Worm (Caenorhabditis elegans): ENCODE results near the gene C13F10.6.

Gene C13F10.6

DNA sequence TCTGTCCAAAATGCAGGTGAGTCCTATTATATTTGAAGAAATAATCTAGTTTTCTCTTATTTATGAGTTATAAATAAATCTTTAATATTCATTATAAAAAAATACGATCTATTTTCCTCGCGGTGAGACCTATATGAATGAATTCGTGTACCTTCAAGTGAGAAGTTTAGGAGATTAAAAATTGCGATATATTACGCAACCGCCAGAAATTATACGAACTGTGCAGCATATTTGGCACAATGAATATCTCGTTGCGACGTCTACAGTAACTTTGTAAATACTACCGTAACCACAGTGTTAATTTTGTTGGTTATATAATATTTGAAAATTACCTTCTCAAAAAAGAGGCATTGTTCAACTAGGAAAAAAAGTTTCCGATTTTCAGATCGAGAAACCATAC is 3.5 kb upstream of the C13F10.6 start:
- TF ChIP-seq nhr-76 (tag; optimal IDR thresholded peaks at IDR 0.05) (no peak), mef-2 (tag; optimal IDR thresholded peaks at IDR 0.05) (no peak), unc-86 (tag; optimal IDR thresholded peaks at IDR 0.05) (no peak), alr-1 (tag; optimal IDR thresholded peaks at IDR 0.05; ENCODE audit: borderline replicate concordance) (no peak), isw-1 (GFP tag; IDR thresholded peaks at IDR 0.05) (no peak), unc-98 (GFP tag; IDR thresholded peaks at IDR 0.05) (no peak), fkh-4 (tag; optimal IDR thresholded peaks at IDR 0.05; ENCODE audit: borderline replicate concordance) (no peak), nhr-90 (tag; optimal IDR thresholded peaks at IDR 0.05; ENCODE audit: poor library complexity) (no peak), C16A3.4 (tag; optimal IDR thresholded peaks at IDR 0.05) (no peak), ceh-88 (GFP tag; IDR thresholded peaks at IDR 0.05) (no peak)

DNA sequence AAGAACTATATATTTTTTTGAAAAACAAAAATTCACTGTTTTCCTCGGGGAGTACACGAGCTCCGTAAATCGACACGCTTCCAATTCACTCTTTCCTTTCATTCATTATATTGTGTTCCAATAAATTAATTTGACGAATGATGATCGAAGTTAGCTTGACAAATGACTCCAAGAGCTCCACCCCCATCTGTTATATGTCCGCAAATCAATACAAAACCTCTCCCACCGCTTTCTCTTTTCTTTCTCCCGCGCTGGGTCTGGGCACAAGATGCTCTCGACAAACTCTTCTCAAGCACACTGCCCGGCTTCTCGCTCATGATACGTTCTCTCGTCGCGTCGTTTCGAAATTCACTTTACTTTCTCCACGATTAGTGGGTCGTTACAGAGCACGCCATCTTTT is 3.1 kb upstream of the C13F10.6 start, which contains the start of gene C13F10.1:
TSS of gene C13F10.1 (plus strand) at position 138 of the 400 bp plus-strand sequence.
- peak; percentile 40 for TF ChIP-seq lin-14 (GFP tag; optimal IDR thresholded peaks at IDR 0.05)
- peak in 1 of 3 experiments; percentile 2 for TF ChIP-seq ceh-82 (tag; optimal IDR thresholded peaks at IDR 0.05)
- TF ChIP-seq dsc-1 (tag; optimal IDR thresholded peaks at IDR 0.05), result peak; percentile 23
- no peak for TF ChIP-seq jun-1 (tag; optimal IDR thresholded peaks at IDR 0.05)
- peak; percentile 53 for TF ChIP-seq rnt-1 (tag; optimal IDR thresholded peaks at IDR 0.05)
- TF ChIP-seq efl-1 (optimal IDR thresholded peaks at IDR 0.05), result no peak
- no peak for TF ChIP-seq efl-1 (GFP tag; optimal IDR thresholded peaks at IDR 0.05 in 1 of 2)

DNA sequence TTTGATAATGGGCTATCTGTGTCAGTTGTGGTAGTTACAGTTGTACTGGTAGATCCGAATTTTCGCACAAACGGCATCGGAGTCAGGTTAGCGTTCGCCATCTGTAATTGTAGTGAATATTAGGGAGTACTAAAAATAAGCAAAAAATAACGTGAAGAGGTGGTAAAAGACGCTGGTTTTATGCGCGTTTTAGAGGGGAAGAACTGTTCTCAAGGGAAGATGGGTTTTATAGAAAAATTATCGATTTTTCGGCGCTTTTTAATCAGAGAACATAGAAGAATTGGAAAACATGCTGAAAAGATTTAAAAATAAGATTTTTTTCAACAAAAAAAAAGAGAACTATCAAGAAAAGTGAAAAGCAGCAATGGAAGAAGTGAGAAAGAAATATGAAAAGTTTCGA is 2.3 kb upstream of the C13F10.6 start, which contains the start of gene C13F10.7:
TSS of gene C13F10.7 (minus strand) at position 101 of the 400 bp plus-strand sequence.
- TF ChIP-seq dsc-1 (tag; optimal IDR thresholded peaks at IDR 0.05), result no peak
- TF ChIP-seq elt-3 (tag; optimal IDR thresholded peaks at IDR 0.05), result no peak
- TF ChIP-seq mef-2 (tag; optimal IDR thresholded peaks at IDR 0.05), result no peak
- no peak for TF ChIP-seq fos-1 (tag; optimal IDR thresholded peaks at IDR 0.05)
- no peak for TF ChIP-seq swsn-7 (tag; optimal IDR thresholded peaks at IDR 0.05)
- TF ChIP-seq ceh-63 (GFP tag; optimal IDR thresholded peaks at IDR 0.05), result no peak
- TF ChIP-seq efl-3 (GFP tag; optimal IDR thresholded peaks at IDR 0.05), result no peak
- TF ChIP-seq lin-39 (tag; optimal IDR thresholded peaks at IDR 0.05), result no peak

DNA sequence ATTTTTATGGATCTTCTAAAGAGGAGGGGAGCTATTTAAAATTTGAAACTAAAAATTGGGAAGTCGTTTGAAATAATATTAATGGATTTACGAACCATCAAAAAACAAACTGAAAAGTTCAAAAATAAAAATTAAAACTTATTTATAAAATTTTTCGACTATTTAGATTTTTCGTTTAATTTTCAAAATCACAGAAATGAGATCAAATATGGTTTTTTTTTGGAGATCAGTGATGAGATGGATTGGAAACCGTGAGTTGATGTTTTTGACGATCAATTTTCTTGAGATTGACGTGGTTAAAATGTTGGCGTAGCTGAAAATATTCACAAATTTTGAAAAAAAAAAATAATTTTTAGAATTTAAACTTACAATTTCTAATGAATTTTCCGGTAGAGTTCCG is 1.9 kb downstream of the C13F10.6 start, which contains the start of gene C13F10.5:
TSS of gene C13F10.5 (minus strand) at position 101 of the 400 bp plus-strand sequence.
- TF ChIP-seq nhr-90 (tag; optimal IDR thresholded peaks at IDR 0.05; ENCODE audit: poor library complexity) (no peak), elt-2 (tag; optimal IDR thresholded peaks at IDR 0.05) (no peak), nhr-12 (tag; optimal IDR thresholded peaks at IDR 0.05) (no peak), fkh-10 (GFP tag; optimal IDR thresholded peaks at IDR 0.05) (no peak), zip-4 (GFP tag; optimal IDR thresholded peaks at IDR 0.05) (no peak), nhr-19 (GFP tag; conservative IDR thresholded peaks at IDR 0.05) (no peak), mef-2 (tag; optimal IDR thresholded peaks at IDR 0.05) (no peak), nhr-84 (tag; optimal IDR thresholded peaks at IDR 0.05) (no peak), lin-35 (GFP tag; optimal IDR thresholded peaks at IDR 0.05) (no peak), pqm-1 (tag; optimal IDR thresholded peaks at IDR 0.05) (no peak), isw-1 (GFP tag; IDR thresholded peaks at IDR 0.05) (no peak), ama-1 (optimal IDR thresholded peaks at IDR 0.05) (no peak), fkh-8 (tag; optimal IDR thresholded peaks at IDR 0.05) (no peak), C16A3.4 (tag; optimal IDR thresholded peaks at IDR 0.05) (no peak), nhr-28 (tag; optimal IDR thresholded peaks at IDR 0.05) (no peak), Y116A8C.19 (tag; optimal IDR thresholded peaks at IDR 0.05; ENCODE audit: borderline replicate concordance) (no peak), C34B4.2 (tag; optimal IDR thresholded peaks at IDR 0.05) (no peak), tbx-2 (tag; optimal IDR thresholded peaks at IDR 0.05) (no peak), xbp-1 (tag; optimal IDR thresholded peaks at IDR 0.05) (no peak)
